Worm (Caenorhabditis elegans) whole organism, early embryonic: Measurements from ENCODE around the gene F13B6.3.

Source experiments
- B0310.2 ChIP-seq: sonication (generic microtip); optimal IDR thresholded peaks from 2 replicates; lab custom pipeline; 2016; ENCODE audit warnings: mild to moderate bottlenecking, missing genetic modification characterization, missing compliant biosample characterization
- F13C5.2 ChIP-seq: sonication (generic microtip); optimal IDR thresholded peaks from 2 replicates; lab custom pipeline; 2017; ENCODE audit warnings: mild to moderate bottlenecking, missing genetic modification characterization, inconsistent platforms, missing compliant biosample characterization
- aly-1 ChIP-seq: sonication (generic microtip); optimal IDR thresholded peaks from 2 replicates; lab custom pipeline; 2016; ENCODE audit warnings: missing genetic modification characterization, missing compliant biosample characterization
- ama-1 ChIP-seq: fragments of 150-350 bp; optimal IDR thresholded peaks from 2 replicates; lab custom pipeline; 2014
- ceh-13 ChIP-seq: fragments of 200-800 bp; sonication (Bioruptor generic); optimal IDR thresholded peaks from 2 replicates; lab custom pipeline; 2018; ENCODE audit warnings: mild to moderate bottlenecking, missing genetic modification characterization, missing compliant biosample characterization
- ceh-36 ChIP-seq: sonication (generic microtip); optimal IDR thresholded peaks from 2 replicates; lab custom pipeline; 2016; ENCODE audit warnings: missing genetic modification characterization, inconsistent platforms, missing compliant biosample characterization
- ets-7 ChIP-seq: sonication (generic microtip); optimal IDR thresholded peaks from 2 replicates; lab custom pipeline; 2016; ENCODE audit warnings: missing genotype, missing genetic modification characterization, missing compliant biosample characterization
- flt-1 ChIP-seq: fragments of 200-800 bp; sonication (Bioruptor generic); IDR thresholded peaks from 2 replicates; pipeline ENCODE4 v1.3.6; 2022; ENCODE audit warnings: missing genetic modification characterization, missing compliant biosample characterization
- hmbx-1 ChIP-seq: sonication (generic microtip); optimal IDR thresholded peaks from 2 replicates; lab custom pipeline; 2016; ENCODE audit warnings: mild to moderate bottlenecking, missing genetic modification characterization, missing compliant biosample characterization
- hmg-4 ChIP-seq: fragments of 200-800 bp; sonication (Bioruptor generic); optimal IDR thresholded peaks from 2 replicates; lab custom pipeline; 2018; ENCODE audit warnings: mild to moderate bottlenecking, missing genetic modification characterization, missing compliant biosample characterization
- hnd-1 ChIP-seq: sonication (generic microtip); optimal IDR thresholded peaks from 2 replicates; lab custom pipeline; 2016; ENCODE audit warnings: missing genetic modification characterization, missing compliant biosample characterization
- pes-1 ChIP-seq: fragments of 200-800 bp; sonication (Bioruptor generic); IDR thresholded peaks from 2 replicates; pipeline ENCODE4 v1.3.6; 2022; ENCODE audit warnings: missing genetic modification reagents, missing genetic modification characterization, missing compliant biosample characterization
- scrt-1 ChIP-seq: fragments of 200-800 bp; sonication (Bioruptor generic); IDR thresholded peaks from 2 replicates; pipeline ENCODE4 v1.3.6; 2022; ENCODE audit warnings: missing genetic modification characterization, missing compliant biosample characterization
- sea-1 ChIP-seq: fragments of 200-800 bp; sonication (Bioruptor generic); conservative IDR thresholded peaks from 2 replicates; pipeline ENCODE4 v1.3.6; 2022; ENCODE audit warnings: missing genetic modification characterization, missing compliant biosample characterization
- tbx-11 ChIP-seq: fragments of 200-800 bp; sonication (Bioruptor generic); IDR thresholded peaks from 2 replicates; pipeline ENCODE4 v1.3.6; 2022; ENCODE audit warnings: missing genetic modification characterization, missing compliant biosample characterization
- tbx-37 ChIP-seq: fragments of 200-800 bp; sonication (Bioruptor generic); conservative IDR thresholded peaks from 2 replicates; pipeline ENCODE4 v1.3.6; 2022; ENCODE audit warnings: missing genetic modification reagents, missing genetic modification characterization, missing compliant biosample characterization
- tra-4 ChIP-seq: sonication (generic microtip); optimal IDR thresholded peaks from 2 replicates; lab custom pipeline; 2017; ENCODE audit warnings: missing genetic modification characterization, missing compliant biosample characterization

The F13B6.3 gene

DNA sequence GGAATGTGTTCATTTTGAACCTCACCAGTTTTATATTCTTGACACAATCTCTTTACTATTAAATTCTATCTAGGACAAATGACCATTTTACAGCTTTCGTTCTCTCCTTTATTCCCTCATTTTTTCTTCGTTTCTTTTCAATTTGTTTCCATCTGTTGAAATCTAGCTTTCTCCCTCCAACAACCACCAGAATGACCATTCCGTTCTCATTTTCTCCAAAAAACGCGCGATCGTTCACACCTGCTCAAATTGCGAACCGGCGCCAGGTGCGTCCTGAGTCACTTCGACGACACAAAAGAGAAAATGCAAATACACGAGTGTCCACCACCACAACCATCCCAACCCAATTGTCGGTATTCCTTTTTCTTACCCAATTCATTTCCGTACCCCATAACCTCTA is 9.5 kb downstream of the F13B6.3 start, which contains the start of gene F13B6.1:
F13B6.1 (plus strand) TSS at position 301 of the 400 bp plus-strand sequence.
- no peak for TF ChIP-seq aly-1 (tag; lab: Kevin White, UChicago)
- no peak for TF ChIP-seq ceh-13
- TF ChIP-seq tbx-11 (GFP tag; lab: Robert Waterston, UW): no peak
- no peak for TF ChIP-seq F13C5.2
- no peak for TF ChIP-seq tbx-37
- no peak for TF ChIP-seq pes-1 (GFP tag; lab: Robert Waterston, UW)
- no peak for TF ChIP-seq ama-1 (lab: Kevin White, UChicago)
- TF ChIP-seq B0310.2 (tag; lab: Kevin White, UChicago): no peak
- no peak for TF ChIP-seq ceh-36 (tag; lab: Kevin White, UChicago)
- no peak for TF ChIP-seq scrt-1 (GFP tag; lab: Robert Waterston, UW)
- no peak for TF ChIP-seq sea-1 (GFP tag; lab: Robert Waterston, UW)
- TF ChIP-seq hnd-1: no peak
- TF ChIP-seq hmbx-1 (tag; lab: Kevin White, UChicago): no peak
- no peak for TF ChIP-seq hmg-4 (GFP tag; lab: Kevin White, UChicago)
- TF ChIP-seq ets-7 (tag; lab: Kevin White, UChicago): no peak
- no peak for TF ChIP-seq tra-4
- TF ChIP-seq flt-1: no peak

DNA sequence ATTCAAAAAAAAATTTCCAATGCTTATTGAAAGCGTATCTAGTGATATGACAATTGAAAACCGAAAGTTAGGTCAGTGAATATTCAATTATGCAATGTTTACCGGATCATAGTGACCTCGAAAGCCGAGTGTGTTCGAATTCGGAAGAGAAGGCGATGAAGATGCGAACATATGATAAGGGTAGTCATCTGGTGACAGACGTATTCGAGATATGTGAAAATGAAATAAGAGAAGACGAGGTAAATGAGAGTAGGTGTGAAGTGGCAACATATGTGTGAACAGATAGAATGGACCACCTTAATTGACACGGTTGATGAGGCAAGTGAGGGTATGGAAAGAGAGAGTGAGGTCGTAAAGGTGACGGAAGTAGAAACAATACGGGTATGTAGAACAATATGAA is 10.9 kb downstream of the F13B6.3 start:
- TF ChIP-seq F13C5.2 (no peak), ceh-36 (tag; lab: Kevin White, UChicago) (no peak), tbx-11 (GFP tag; lab: Robert Waterston, UW) (no peak), flt-1 (no peak), ama-1 (lab: Kevin White, UChicago) (no peak), ets-7 (tag; lab: Kevin White, UChicago) (no peak), hnd-1 (no peak), hmg-4 (GFP tag; lab: Kevin White, UChicago) (no peak), scrt-1 (GFP tag; lab: Robert Waterston, UW) (no peak), tbx-37 (no peak), hmbx-1 (tag; lab: Kevin White, UChicago) (no peak), tra-4 (no peak), aly-1 (tag; lab: Kevin White, UChicago) (no peak), B0310.2 (tag; lab: Kevin White, UChicago) (no peak), ceh-13 (no peak)

DNA sequence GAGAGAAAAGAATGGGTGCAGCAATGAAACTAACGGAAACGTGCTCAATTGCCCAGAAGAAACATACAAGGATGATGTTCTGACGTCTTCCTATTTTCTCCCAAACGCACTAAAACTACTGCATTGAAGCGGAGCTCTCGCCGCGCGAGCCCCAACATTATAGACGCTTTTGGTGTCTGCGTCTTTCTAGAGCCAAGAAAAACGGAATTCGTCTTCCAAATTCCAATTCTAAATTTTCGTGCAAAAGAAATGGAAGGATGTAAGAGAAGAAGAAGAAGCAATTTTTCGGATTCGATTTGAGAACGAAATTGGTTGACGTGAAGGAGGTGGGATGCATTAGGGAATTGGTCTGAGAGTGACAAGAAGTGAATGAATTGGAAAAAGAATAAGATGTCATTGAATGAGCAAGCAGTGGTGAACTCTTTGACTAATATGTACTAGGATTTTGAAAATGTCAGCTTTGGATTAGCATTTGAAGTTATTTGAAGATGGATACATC is 12.0 kb downstream of the F13B6.3 start:
- TF ChIP-seq tra-4: no peak
- TF ChIP-seq tbx-37: no peak
- TF ChIP-seq ets-7 (tag; lab: Kevin White, UChicago): no peak
- TF ChIP-seq F13C5.2: no peak
- TF ChIP-seq ama-1 (lab: Kevin White, UChicago): no peak
- TF ChIP-seq B0310.2 (tag; lab: Kevin White, UChicago): no peak
- no peak for TF ChIP-seq aly-1 (tag; lab: Kevin White, UChicago)
- TF ChIP-seq tbx-11 (GFP tag; lab: Robert Waterston, UW): no peak
- TF ChIP-seq hmg-4 (GFP tag; lab: Kevin White, UChicago): no peak
- TF ChIP-seq scrt-1 (GFP tag; lab: Robert Waterston, UW): no peak
- TF ChIP-seq hnd-1: no peak
- TF ChIP-seq flt-1: no peak
- TF ChIP-seq hmbx-1 (tag; lab: Kevin White, UChicago): no peak
- TF ChIP-seq ceh-36 (tag; lab: Kevin White, UChicago): no peak
- no peak for TF ChIP-seq ceh-13
- no peak for TF ChIP-seq sea-1 (GFP tag; lab: Robert Waterston, UW)
- TF ChIP-seq pes-1 (GFP tag; lab: Robert Waterston, UW): no peak

DNA sequence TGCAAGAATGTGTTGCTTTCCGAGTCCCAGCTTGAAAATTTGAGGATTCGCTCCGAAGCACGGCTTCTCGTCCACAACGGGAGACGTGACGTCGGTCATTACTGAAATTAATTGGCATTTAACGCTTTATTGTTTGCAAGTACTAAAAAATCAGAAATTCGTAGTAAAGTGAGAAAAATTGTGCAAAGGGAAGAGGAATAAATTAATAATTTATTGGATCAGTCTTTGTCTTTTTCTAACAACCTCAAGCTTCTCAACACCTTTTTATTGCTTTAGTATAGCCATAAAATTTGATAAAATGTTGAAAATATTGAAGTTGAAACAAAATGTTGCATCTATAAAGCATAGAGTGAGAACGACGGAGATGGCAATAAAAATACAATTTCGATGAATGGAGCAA is 14.4 kb downstream of the F13B6.3 start, which contains the start of gene tes-1:
tes-1 (minus strand) TSS at position 101 of the 400 bp plus-strand sequence.
- TF ChIP-seq ets-7 (tag; lab: Kevin White, UChicago): no peak
- no peak for TF ChIP-seq hnd-1
- TF ChIP-seq tbx-37: no peak
- no peak for TF ChIP-seq hmg-4 (GFP tag; lab: Kevin White, UChicago)
- TF ChIP-seq pes-1 (GFP tag; lab: Robert Waterston, UW): no peak
- TF ChIP-seq tra-4: no peak
- no peak for TF ChIP-seq ceh-36 (tag; lab: Kevin White, UChicago)
- TF ChIP-seq aly-1 (tag; lab: Kevin White, UChicago): no peak
- TF ChIP-seq sea-1 (GFP tag; lab: Robert Waterston, UW): no peak
- no peak for TF ChIP-seq F13C5.2
- no peak for TF ChIP-seq scrt-1 (GFP tag; lab: Robert Waterston, UW)
- TF ChIP-seq tbx-11 (GFP tag; lab: Robert Waterston, UW): no peak
- no peak for TF ChIP-seq flt-1
- TF ChIP-seq ceh-13: no peak
- TF ChIP-seq hmbx-1 (tag; lab: Kevin White, UChicago): no peak
- no peak for TF ChIP-seq B0310.2 (tag; lab: Kevin White, UChicago)
- no peak for TF ChIP-seq ama-1 (lab: Kevin White, UChicago)

ce11 chrIV:7447556-7447955 is 18.2 kb downstream of the F13B6.3 start, which contains the start of gene B0496.2:
TSS of gene B0496.2 (plus strand) at chrIV:7447856.
- TF ChIP-seq flt-1: no peak
- no peak for TF ChIP-seq scrt-1 (GFP tag; lab: Robert Waterston, UW)
- TF ChIP-seq hmbx-1 (tag; lab: Kevin White, UChicago): no peak
- TF ChIP-seq tbx-11 (GFP tag; lab: Robert Waterston, UW): no peak
- no peak for TF ChIP-seq aly-1 (tag; lab: Kevin White, UChicago)
- no peak for TF ChIP-seq sea-1 (GFP tag; lab: Robert Waterston, UW)
- no peak for TF ChIP-seq ceh-36 (tag; lab: Kevin White, UChicago)

ce11 chrIV:7445995-7446394 is 19.8 kb downstream of the F13B6.3 start, which contains the start of gene B0496.1:
TSS of gene B0496.1 (plus strand) at chrIV:7446295.
- TF ChIP-seq ceh-36 (tag; lab: Kevin White, UChicago) (no peak), tbx-11 (GFP tag; lab: Robert Waterston, UW) (no peak), ets-7 (tag; lab: Kevin White, UChicago) (no peak), ceh-13 (no peak), hmbx-1 (tag; lab: Kevin White, UChicago) (no peak), scrt-1 (GFP tag; lab: Robert Waterston, UW) (no peak), B0310.2 (tag; lab: Kevin White, UChicago) (no peak), aly-1 (tag; lab: Kevin White, UChicago) (no peak), ama-1 (lab: Kevin White, UChicago) (no peak), sea-1 (GFP tag; lab: Robert Waterston, UW) (no peak)

- TF ChIP-seq tbx-37 (no peak), ets-7 (tag; lab: Kevin White, UChicago) (no peak), hmbx-1 (tag; lab: Kevin White, UChicago) (no peak), hnd-1 (no peak), F13C5.2 (no peak)
These were observed 20.5 kb downstream of the F13B6.3 start, which contains the start of gene valv-1 for ce11 chrIV:7445236-7445635. TSS of gene valv-1 (minus strand) at chrIV:7445336.
